Worm (Caenorhabditis elegans): ENCODE results near the gene Y51A2B.6.

The Y51A2B.6 gene

DNA sequence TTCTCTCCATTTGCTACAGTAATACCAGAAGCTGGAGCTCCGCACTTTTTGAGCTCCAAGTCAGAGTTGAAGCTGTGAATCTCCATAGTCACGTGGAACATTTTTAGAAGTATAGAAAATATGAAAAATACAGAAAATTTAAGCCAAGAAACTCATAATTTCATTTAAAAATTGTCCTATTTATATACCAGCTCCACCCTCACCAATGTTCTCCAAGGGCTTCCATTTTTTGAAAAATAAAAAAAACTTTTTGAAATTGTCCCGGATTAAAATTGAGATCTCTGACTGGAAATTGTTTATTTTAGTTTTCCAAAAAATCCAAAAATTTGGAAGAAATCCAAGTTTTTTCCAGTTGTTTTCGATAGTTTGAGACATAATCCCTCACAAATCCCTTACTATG, 34.2 kb downstream of the Y51A2B.6 start, which contains the start of gene C08E8.5:
Gene C08E8.5 (minus strand): TSS at position 101 of the 400 bp plus-strand sequence.
- TF ChIP-seq snpc-4 (tag; optimal IDR thresholded peaks at IDR 0.05) (no peak), ceh-39 (tag; optimal IDR thresholded peaks at IDR 0.05) (no peak), ztf-11 (tag; optimal IDR thresholded peaks at IDR 0.05) (no peak)

DNA sequence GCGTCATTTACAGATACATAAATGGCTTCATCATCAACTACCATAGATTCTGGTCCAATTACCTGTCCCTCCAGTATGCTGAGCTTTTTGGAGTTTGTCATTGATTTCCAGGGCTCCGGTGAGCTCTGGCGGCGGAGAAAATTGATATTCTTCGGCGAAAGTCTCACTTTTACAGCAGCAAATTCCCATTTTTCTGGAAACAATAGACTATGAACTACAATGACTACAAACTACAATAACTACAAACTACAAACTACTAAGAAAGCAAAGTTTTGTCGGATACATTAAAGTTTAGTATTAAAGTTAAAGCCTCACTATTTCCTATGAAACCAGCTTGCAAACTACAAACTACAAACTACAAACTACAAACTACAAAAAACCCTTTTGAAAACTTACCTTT, 38.4 kb downstream of the Y51A2B.6 start, which contains the start of gene C08E8.2:
Gene C08E8.2 (minus strand): TSS at position 101 of the 400 bp plus-strand sequence.
- TF ChIP-seq sem-2 (GFP tag; optimal IDR thresholded peaks at IDR 0.05) (no peak), unc-39 (tag; optimal IDR thresholded peaks at IDR 0.05) (no peak), mep-1 (tag; optimal IDR thresholded peaks at IDR 0.05) (no peak), mls-2 (tag; optimal IDR thresholded peaks at IDR 0.05) (no peak)

DNA sequence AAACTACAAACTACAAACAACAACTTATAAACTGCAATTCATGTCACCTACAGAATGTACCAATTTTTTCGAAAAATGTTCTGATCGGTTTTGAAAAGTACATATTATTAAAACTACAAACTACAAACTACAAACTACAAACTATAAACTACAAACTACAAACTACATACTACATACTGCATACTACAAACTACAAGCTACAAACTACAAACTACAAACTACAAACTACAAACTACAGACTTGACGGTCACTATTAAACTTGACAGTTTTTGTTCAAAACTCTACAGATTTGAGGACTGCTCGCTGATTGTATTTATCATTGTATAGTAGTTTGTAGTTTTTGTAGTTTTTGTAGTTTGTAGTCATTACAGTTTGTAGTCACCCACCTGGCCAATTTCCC, 39.8 kb downstream of the Y51A2B.6 start:
- no peak for TF ChIP-seq snpc-4 (tag; optimal IDR thresholded peaks at IDR 0.05)
- no peak for TF ChIP-seq sptf-1 (tag; optimal IDR thresholded peaks at IDR 0.05)
- no peak for TF ChIP-seq mab-5 (tag; optimal IDR thresholded peaks at IDR 0.05)
- TF ChIP-seq ceh-83 (GFP tag; optimal IDR thresholded peaks at IDR 0.05): no peak
- no peak for TF ChIP-seq lsy-2 (tag; optimal IDR thresholded peaks at IDR 0.05)
- no peak for TF ChIP-seq nhr-237 (tag; optimal IDR thresholded peaks at IDR 0.05)
- TF ChIP-seq tbx-8 (GFP tag; optimal IDR thresholded peaks at IDR 0.05): no peak
- no peak for TF ChIP-seq ceh-39 (tag; optimal IDR thresholded peaks at IDR 0.05)
- TF ChIP-seq unc-120 (tag; optimal IDR thresholded peaks at IDR 0.05; ENCODE audit: poor library complexity, severe bottlenecking): no peak
- no peak for TF ChIP-seq ceh-43 (GFP tag; optimal IDR thresholded peaks at IDR 0.05)

DNA sequence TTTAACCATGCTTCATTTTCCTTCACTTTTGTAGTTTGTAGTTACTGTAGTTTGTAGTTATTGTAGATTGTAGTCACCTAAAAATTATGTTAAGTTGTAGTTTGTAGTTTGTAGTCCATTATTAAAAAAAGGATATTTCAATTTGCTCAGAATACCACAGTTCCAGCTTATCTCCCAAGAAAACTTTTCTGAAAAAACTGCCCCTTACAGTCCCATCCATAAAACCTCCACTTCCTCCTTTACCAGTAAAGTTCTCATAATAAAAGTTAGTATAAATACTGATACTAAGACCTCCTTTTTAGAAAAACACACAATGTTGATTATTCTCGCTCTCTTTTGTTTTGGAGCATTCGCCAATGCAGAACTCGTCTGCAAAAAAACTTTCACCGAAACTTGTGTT, 43.4 kb downstream of the Y51A2B.6 start, which contains the start of gene C08E8.11:
Gene C08E8.11 (plus strand): TSS at position 301 of the 400 bp plus-strand sequence.
- TF ChIP-seq snpc-4 (tag; optimal IDR thresholded peaks at IDR 0.05) (no peak), elt-3 (tag; optimal IDR thresholded peaks at IDR 0.05) (no peak), ham-2 (GFP tag; optimal IDR thresholded peaks at IDR 0.05) (no peak), lin-32 (GFP tag; optimal IDR thresholded peaks at IDR 0.05) (no peak), ces-1 (GFP tag; optimal IDR thresholded peaks at IDR 0.05) (no peak), unc-120 (tag; optimal IDR thresholded peaks at IDR 0.05; ENCODE audit: poor library complexity, severe bottlenecking) (no peak), lsy-2 (tag; optimal IDR thresholded peaks at IDR 0.05) (no peak), unc-39 (tag; optimal IDR thresholded peaks at IDR 0.05) (no peak), elt-1 (tag; optimal IDR thresholded peaks at IDR 0.05; ENCODE audit: borderline replicate concordance, insufficient read depth) (no peak), ceh-43 (GFP tag; optimal IDR thresholded peaks at IDR 0.05) (no peak), nhr-12 (tag; optimal IDR thresholded peaks at IDR 0.05) (no peak), cnd-1 (tag; optimal IDR thresholded peaks at IDR 0.05) (no peak), ceh-39 (tag; optimal IDR thresholded peaks at IDR 0.05) (no peak), unc-62 (GFP tag; optimal IDR thresholded peaks at IDR 0.05) (no peak), ceh-83 (GFP tag; optimal IDR thresholded peaks at IDR 0.05) (no peak), mep-1 (tag; optimal IDR thresholded peaks at IDR 0.05) (no peak)

DNA sequence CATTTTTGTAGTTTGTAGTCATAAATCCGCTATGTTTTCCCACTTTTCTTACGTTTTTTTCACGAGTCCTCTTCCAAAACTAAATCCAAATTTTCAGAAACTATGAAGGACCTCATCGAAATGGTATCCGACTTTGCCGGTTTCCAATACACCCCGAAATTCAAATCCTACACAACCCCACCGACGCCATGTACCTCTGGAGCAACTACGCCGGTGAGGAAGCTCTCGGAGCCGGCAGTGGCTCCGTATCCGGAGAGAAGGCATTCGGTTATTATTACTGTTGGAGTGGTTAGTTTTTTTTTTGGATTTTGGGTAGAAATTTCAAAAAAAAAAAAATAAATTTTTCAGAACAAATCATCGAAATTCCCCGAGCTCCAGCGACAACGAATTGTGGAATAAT, 44.1 kb downstream of the Y51A2B.6 start, which contains the start of gene C08E8.3:
Gene C08E8.3 (plus strand): TSS at position 84 of the 400 bp plus-strand sequence.
- TF ChIP-seq nhr-12 (tag; optimal IDR thresholded peaks at IDR 0.05): no peak

DNA sequence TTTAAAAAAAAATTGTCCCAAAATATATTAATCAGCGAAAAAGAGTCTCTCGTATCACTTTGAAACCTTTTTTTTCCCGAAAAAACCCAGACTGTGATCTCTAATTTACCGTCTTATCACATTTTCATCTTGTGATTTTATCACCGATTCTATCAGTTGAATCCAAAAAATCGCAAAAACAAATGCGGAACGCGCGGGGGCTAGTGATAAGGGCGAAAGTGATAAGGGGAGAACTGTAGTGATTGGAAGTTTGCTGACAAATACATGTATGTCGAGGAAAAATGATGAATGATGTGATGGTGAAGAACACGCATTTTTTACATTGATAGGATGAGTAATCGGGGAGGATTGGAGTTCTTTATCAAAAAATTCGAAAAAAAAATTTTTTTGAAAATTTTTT, 48.0 kb downstream of the Y51A2B.6 start:
- TF ChIP-seq nhr-76 (tag; optimal IDR thresholded peaks at IDR 0.05) (no peak), unc-62 (GFP tag; optimal IDR thresholded peaks at IDR 0.05) (no peak), elt-3 (tag; optimal IDR thresholded peaks at IDR 0.05) (peak; percentile 30), cnd-1 (tag; optimal IDR thresholded peaks at IDR 0.05) (no peak), nhr-12 (tag; optimal IDR thresholded peaks at IDR 0.05) (no peak), sem-2 (GFP tag; optimal IDR thresholded peaks at IDR 0.05) (no peak), zip-8 (tag; optimal IDR thresholded peaks at IDR 0.05) (no peak), nhr-2 (tag; optimal IDR thresholded peaks at IDR 0.05) (no peak)

DNA sequence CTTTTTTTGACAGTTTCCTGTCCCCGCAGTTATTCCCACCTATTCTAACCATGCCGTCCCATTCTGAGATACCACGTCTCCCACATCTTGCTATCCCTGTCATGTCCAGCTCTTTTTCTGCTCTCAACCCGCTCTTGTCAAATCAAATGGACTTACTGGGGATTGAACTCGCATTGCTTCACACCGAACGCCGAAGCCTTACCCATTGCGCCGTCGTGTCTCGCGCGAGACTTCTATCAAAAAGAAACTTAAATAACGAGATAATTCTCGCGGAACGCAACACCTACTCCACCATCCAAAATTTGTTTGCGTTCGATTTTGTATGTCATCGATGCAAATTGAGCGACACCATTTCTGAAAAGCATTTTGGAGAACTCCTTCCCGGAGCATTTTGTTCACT, 49.9 kb downstream of the Y51A2B.6 start:
- TF ChIP-seq unc-120 (tag; optimal IDR thresholded peaks at IDR 0.05; ENCODE audit: poor library complexity, severe bottlenecking) (no peak), nhr-12 (tag; optimal IDR thresholded peaks at IDR 0.05) (no peak), tbx-8 (GFP tag; optimal IDR thresholded peaks at IDR 0.05) (no peak), sem-2 (GFP tag; optimal IDR thresholded peaks at IDR 0.05) (no peak), nhr-28 (tag; optimal IDR thresholded peaks at IDR 0.05) (no peak), flh-1 (GFP tag; optimal IDR thresholded peaks at IDR 0.05) (no peak), blmp-1 (tag; optimal IDR thresholded peaks at IDR 0.05) (no peak), nhr-237 (tag; optimal IDR thresholded peaks at IDR 0.05) (no peak), ceh-83 (GFP tag; optimal IDR thresholded peaks at IDR 0.05) (no peak), snpc-4 (tag; optimal IDR thresholded peaks at IDR 0.05) (no peak), bed-3 (GFP tag; optimal IDR thresholded peaks at IDR 0.05) (no peak), sptf-1 (tag; optimal IDR thresholded peaks at IDR 0.05) (no peak), nhr-76 (tag; optimal IDR thresholded peaks at IDR 0.05) (no peak), lsy-2 (tag; optimal IDR thresholded peaks at IDR 0.05) (no peak), ham-2 (GFP tag; optimal IDR thresholded peaks at IDR 0.05) (no peak), lin-32 (GFP tag; optimal IDR thresholded peaks at IDR 0.05) (no peak), unc-39 (tag; optimal IDR thresholded peaks at IDR 0.05) (no peak)
